Fruit fly (Drosophila melanogaster) whole organism, adult: Measurements from ENCODE around the gene CG31145.

ENCODE experiments used
- CG12768 ChIP-seq: fragments of 200-800 bp; sonication (Bioruptor generic); optimal IDR thresholded peaks from 2 replicates; lab custom pipeline; 2017; ENCODE audit warnings: missing biosample characterization, missing genetic modification characterization, mild to moderate bottlenecking, moderate library complexity, missing genetic modification reagents
- CG1620 ChIP-seq: fragments of 200-800 bp; sonication (Bioruptor generic); optimal IDR thresholded peaks from 2 replicates; lab custom pipeline; 2016; ENCODE audit warnings: missing biosample characterization, missing genetic modification characterization
- Hr96 ChIP-seq: fragments of 200-800 bp; sonication (Bioruptor generic); optimal IDR thresholded peaks from 2 replicates; lab custom pipeline; 2016; ENCODE audit warnings: missing biosample characterization, missing genetic modification characterization
- bab1 ChIP-seq: fragments of 200-800 bp; sonication (Bioruptor generic); optimal IDR thresholded peaks from 3 replicates; lab custom pipeline; 2019; ENCODE audit warnings: missing biosample characterization, mild to moderate bottlenecking, missing genetic modification characterization, moderate library complexity

DNA sequence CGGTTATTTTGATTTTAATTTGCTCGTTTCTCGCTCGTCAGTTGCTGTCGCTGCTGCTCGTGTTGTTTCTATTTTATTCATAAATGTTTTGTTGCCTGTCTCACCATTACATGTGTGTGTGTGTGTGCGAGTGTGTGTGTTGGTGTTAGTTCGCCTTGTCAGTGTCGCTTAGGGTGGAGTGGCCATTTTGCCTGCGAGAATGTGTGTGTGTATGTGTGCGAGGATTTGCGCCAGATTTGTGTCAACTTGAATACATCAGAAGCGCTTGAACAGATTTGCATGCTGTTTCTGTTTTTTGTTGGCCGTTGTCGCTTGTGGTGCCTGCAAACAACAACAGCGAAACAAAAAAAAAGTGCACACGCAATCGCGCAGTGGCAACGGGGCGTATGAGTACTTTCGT lies 100.3 kb downstream of the CG31145 start:
- TF ChIP-seq Hr96 (GFP tag; lab: Kevin White, UChicago), result no peak
- no peak for TF ChIP-seq bab1 (GFP tag; lab: Kevin White, UChicago)
- TF ChIP-seq CG12768 (GFP tag; lab: Kevin White, UChicago), result no peak
- TF ChIP-seq CG1620, result no peak
